Fruit fly (Drosophila melanogaster) whole organism, pupa: ENCODE data around the gene MtnA.

Experiments used
- CG10348 ChIP-seq: fragments of 200-800 bp; sonication (Bioruptor generic); IDR thresholded peaks from 2 replicates; pipeline ENCODE4 v1.3.6; 2022; ENCODE audit warnings: missing biosample characterization, missing genetic modification characterization
- CG12605 ChIP-seq: fragments of 200-800 bp; sonication (Bioruptor generic); IDR thresholded peaks from 2 replicates; pipeline ENCODE4 v1.3.6; 2022; ENCODE audit warnings: missing biosample characterization, missing genetic modification characterization
- CG13204 ChIP-seq: fragments of 200-800 bp; sonication (Bioruptor generic); optimal IDR thresholded peaks from 2 replicates; lab custom pipeline; 2018; ENCODE audit warnings: missing biosample characterization, mild to moderate bottlenecking, missing genetic modification characterization, moderate library complexity
- CG14655 ChIP-seq: fragments of 200-800 bp; sonication (Bioruptor generic); optimal IDR thresholded peaks from 3 replicates; lab custom pipeline; 2017; ENCODE audit warnings: mild to moderate bottlenecking, missing biosample characterization, missing genetic modification reagents, missing genetic modification characterization
- CG15710 ChIP-seq: fragments of 200-800 bp; sonication (Bioruptor generic); optimal IDR thresholded peaks from 2 replicates; lab custom pipeline; 2018; ENCODE audit warnings: missing biosample characterization, mild to moderate bottlenecking, missing genetic modification characterization, moderate library complexity
- CG17806 ChIP-seq: fragments of 200-800 bp; sonication (Bioruptor generic); optimal IDR thresholded peaks from 2 replicates; lab custom pipeline; 2018; ENCODE audit warnings: missing biosample characterization, mild to moderate bottlenecking, missing genetic modification characterization, moderate library complexity
- CG32121 ChIP-seq: fragments of 200-800 bp; sonication (Bioruptor generic); IDR thresholded peaks from 2 replicates; pipeline ENCODE4 v1.3.6; 2022; ENCODE audit warnings: missing biosample characterization, missing genetic modification characterization
- CG34367 ChIP-seq: fragments of 200-800 bp; sonication (Bioruptor generic); optimal IDR thresholded peaks from 2 replicates; lab custom pipeline; 2018; ENCODE audit warnings: missing biosample characterization, mild to moderate bottlenecking, missing genetic modification characterization
- CG4496 ChIP-seq: fragments of 200-800 bp; sonication (Bioruptor generic); IDR thresholded peaks from 3 replicates; pipeline ENCODE4 v1.3.6; 2022; ENCODE audit warnings: missing biosample characterization, missing genetic modification characterization
- CG8159 ChIP-seq: fragments of 200-800 bp; sonication (Bioruptor generic); optimal IDR thresholded peaks from 3 replicates; lab custom pipeline; 2018; ENCODE audit warnings: missing biosample characterization, mild to moderate bottlenecking, missing genetic modification characterization, moderate library complexity
- CG8301 ChIP-seq: fragments of 200-800 bp; sonication (Bioruptor generic); optimal IDR thresholded peaks from 2 replicates; lab custom pipeline; 2018; ENCODE audit warnings: missing biosample characterization, mild to moderate bottlenecking, missing genetic modification characterization
- CG9948 ChIP-seq: fragments of 200-800 bp; sonication (Bioruptor generic); optimal IDR thresholded peaks from 2 replicates; lab custom pipeline; 2018; ENCODE audit warnings: missing biosample characterization, mild to moderate bottlenecking, missing genetic modification characterization, moderate library complexity
- D1 ChIP-seq: fragments of 200-800 bp; sonication (Bioruptor generic); optimal IDR thresholded peaks from 2 replicates; lab custom pipeline; 2018; ENCODE audit warnings: missing biosample characterization, mild to moderate bottlenecking, missing genetic modification characterization, moderate library complexity
- EcR ChIP-seq: fragments of 200-800 bp; sonication (Bioruptor generic); optimal IDR thresholded peaks from 3 replicates; lab custom pipeline; 2019; ENCODE audit warnings: missing biosample characterization, missing genetic modification characterization, mild to moderate bottlenecking, moderate library complexity, missing genetic modification reagents
- Ets98B ChIP-seq: fragments of 200-800 bp; sonication (Bioruptor generic); IDR thresholded peaks from 2 replicates; pipeline ENCODE4 v1.3.6; 2022; ENCODE audit warnings: missing biosample characterization, missing genetic modification characterization
- Pif1A ChIP-seq: fragments of 200-800 bp; sonication (Bioruptor generic); optimal IDR thresholded peaks from 3 replicates; lab custom pipeline; 2016; ENCODE audit warnings: missing biosample characterization, missing genetic modification characterization
- Pif1B ChIP-seq: fragments of 200-800 bp; sonication (Bioruptor generic); optimal IDR thresholded peaks from 3 replicates; lab custom pipeline; 2016; ENCODE audit warnings: missing biosample characterization, missing genetic modification characterization
- Snoo ChIP-seq: fragments of 200-800 bp; sonication (Bioruptor generic); optimal IDR thresholded peaks from 3 replicates; lab custom pipeline; 2017; ENCODE audit warnings: missing biosample characterization, mild to moderate bottlenecking, missing genetic modification characterization, inconsistent platforms
- fd96Ca ChIP-seq: fragments of 200-800 bp; sonication (Bioruptor generic); IDR thresholded peaks from 3 replicates; pipeline ENCODE4 v1.3.6; 2022; ENCODE audit warnings: missing biosample characterization, missing genetic modification characterization
- gl ChIP-seq: fragments of 200-800 bp; sonication (Bioruptor generic); optimal IDR thresholded peaks from 2 replicates; lab custom pipeline; 2018; ENCODE audit warnings: missing biosample characterization, mild to moderate bottlenecking, missing genetic modification characterization
- rn ChIP-seq: fragments of 200-800 bp; sonication (Bioruptor generic); IDR thresholded peaks from 2 replicates; pipeline ENCODE4 v1.3.6; 2022; ENCODE audit warnings: missing biosample characterization, missing genetic modification characterization

The MtnA gene

dm6 chr3R:9793018-9793417, 8.8 kb upstream of the MtnA start, which contains the start of gene CG8516:
Gene CG8516, plus strand, starts transcription at chr3R:9793295.
- TF ChIP-seq Ets98B (GFP tag; lab: Robert Waterston, UW) (peak; percentile 20; the same call in 1 of the 2 replicates), CG12605 (GFP tag; lab: Robert Waterston, UW) (no peak), CG13204 (GFP tag; lab: Kevin White, UChicago) (no peak), rn (GFP tag; lab: Robert Waterston, UW) (no peak), CG17806 (tag; lab: Kevin White, UChicago) (peak; percentile 34), CG10348 (GFP tag; lab: Robert Waterston, UW) (no peak), gl (tag; lab: Kevin White, UChicago) (no peak), CG8301 (tag; lab: Kevin White, UChicago) (peak; percentile 25), CG34367 (tag; lab: Kevin White, UChicago) (no peak), EcR (GFP tag; lab: Kevin White, UChicago) (peak; percentile 11), CG4496 (GFP tag; lab: Robert Waterston, UW) (no peak), Pif1A (GFP tag; lab: Kevin White, UChicago) (no peak), Pif1B (GFP tag; lab: Kevin White, UChicago) (no peak), CG15710 (peak; percentile 16), CG32121 (GFP tag; lab: Robert Waterston, UW) (peak; percentile 53; the same call in 1 of the 2 replicates), Snoo (no peak), CG8159 (tag; lab: Kevin White, UChicago) (peak; percentile 35), D1 (tag; lab: Kevin White, UChicago) (no peak), fd96Ca (no peak), CG9948 (tag; lab: Kevin White, UChicago) (no peak), CG14655 (GFP tag; lab: Kevin White, UChicago) (no peak)

dm6 chr3R:9791177-9791806, 7.1 kb upstream of the MtnA start, which contains the start of the genes CG12945 and CG8507:
Gene CG12945, minus strand, starts transcription at chr3R:9791221.
Gene CG8507, plus strand, starts transcription at chr3R:9791483.
- TF ChIP-seq CG14655 (GFP tag; lab: Kevin White, UChicago) (no peak), CG9948 (tag; lab: Kevin White, UChicago) (peak; percentile 29), CG15710 (peak; percentile 52), EcR (GFP tag; lab: Kevin White, UChicago) (peak; percentile 91), CG10348 (GFP tag; lab: Robert Waterston, UW) (no peak), CG8159 (tag; lab: Kevin White, UChicago) (peak; percentile 61), CG34367 (tag; lab: Kevin White, UChicago) (peak; percentile 6), Pif1A (GFP tag; lab: Kevin White, UChicago) (no peak), Ets98B (GFP tag; lab: Robert Waterston, UW) (no peak), Snoo (peak; percentile 25), CG17806 (tag; lab: Kevin White, UChicago) (peak; percentile 11), Pif1B (GFP tag; lab: Kevin White, UChicago) (no peak), CG8301 (tag; lab: Kevin White, UChicago) (peak; percentile 28)

- TF ChIP-seq Pif1B (GFP tag; lab: Kevin White, UChicago) (no peak), gl (tag; lab: Kevin White, UChicago) (no peak), CG9948 (tag; lab: Kevin White, UChicago) (peak; percentile 3), EcR (GFP tag; lab: Kevin White, UChicago) (peak; percentile 8), CG8159 (tag; lab: Kevin White, UChicago) (peak; percentile 21), CG4496 (GFP tag; lab: Robert Waterston, UW) (0 out of 3 replicates have a peak, but pooled peaks have one; percentile 21)
Observed at dm6 chr3R:9783240-9783917, 791 bp downstream of the MtnA start.

- TF ChIP-seq EcR (GFP tag; lab: Kevin White, UChicago) = peak; percentile 30
- 0 out of 2 replicates have a peak, but pooled peaks have one; percentile 12 for TF ChIP-seq CG32121 (GFP tag; lab: Robert Waterston, UW)
- no peak for TF ChIP-seq CG9948 (tag; lab: Kevin White, UChicago)
- TF ChIP-seq CG14655 (GFP tag; lab: Kevin White, UChicago) = no peak
- TF ChIP-seq CG4496 (GFP tag; lab: Robert Waterston, UW) = peak; percentile 21; the same call in 1 of the 3 replicates
Observed at dm6 chr3R:9779764-9780163, 4.4 kb downstream of the MtnA start, which contains the start of gene CG12947. Gene CG12947, plus strand, starts transcription at chr3R:9780064.

dm6 chr3R:9777941-9778360, 6.2 kb downstream of the MtnA start, which contains the start of gene RpS29:
Gene RpS29, plus strand, starts transcription at chr3R:9778042.
- TF ChIP-seq CG8301 (tag; lab: Kevin White, UChicago) (peak; percentile 16), Ets98B (GFP tag; lab: Robert Waterston, UW) (peak; percentile 57), CG14655 (GFP tag; lab: Kevin White, UChicago) (no peak), EcR (GFP tag; lab: Kevin White, UChicago) (peak; percentile 22), Pif1A (GFP tag; lab: Kevin White, UChicago) (no peak), D1 (tag; lab: Kevin White, UChicago) (no peak), rn (GFP tag; lab: Robert Waterston, UW) (peak; percentile 38; the same call in 1 of the 2 replicates), CG9948 (tag; lab: Kevin White, UChicago) (no peak), CG17806 (tag; lab: Kevin White, UChicago) (no peak), fd96Ca (peak; percentile 54; the same call in 1 of the 3 replicates), gl (tag; lab: Kevin White, UChicago) (peak; percentile 17), Pif1B (GFP tag; lab: Kevin White, UChicago) (no peak), CG8159 (tag; lab: Kevin White, UChicago) (peak; percentile 41), CG34367 (tag; lab: Kevin White, UChicago) (peak; percentile 30), CG12605 (GFP tag; lab: Robert Waterston, UW) (peak; percentile 26; the same call in 1 of the 2 replicates), CG32121 (GFP tag; lab: Robert Waterston, UW) (peak; percentile 26; the same call in 1 of the 2 replicates), CG13204 (GFP tag; lab: Kevin White, UChicago) (no peak), CG4496 (GFP tag; lab: Robert Waterston, UW) (peak; percentile 78; the same call in 2 of the 3 replicates), Snoo (peak; percentile 64), CG10348 (GFP tag; lab: Robert Waterston, UW) (no peak), CG15710 (peak; percentile 17)
